Worm (Caenorhabditis elegans) whole organism, mixed stage, embryonic: ENCODE results near the gene twk-42.

Experiments used
- M03D4.4 ChIP-seq: sonication (generic microtip); optimal IDR thresholded peaks from 2 replicates; lab custom pipeline; 2017; ENCODE audit warnings: mild to moderate bottlenecking, missing genetic modification characterization, missing compliant biosample characterization
- bed-3 ChIP-seq: fragments of 200-800 bp; sonication (Bioruptor generic); optimal IDR thresholded peaks from 3 replicates; lab custom pipeline; 2018; ENCODE audit warnings: mild to moderate bottlenecking, missing genetic modification characterization, moderate library complexity, missing compliant biosample characterization
- blmp-1 ChIP-seq: fragments of 150-350 bp; optimal IDR thresholded peaks from 2 replicates; lab custom pipeline; 2014; ENCODE audit warnings: missing biosample characterization, missing genetic modification characterization
- ceh-39 ChIP-seq: fragments of 150-350 bp; optimal IDR thresholded peaks from 2 replicates; lab custom pipeline; 2014; ENCODE audit warnings: missing biosample characterization, missing genetic modification characterization
- ceh-43 ChIP-seq: fragments of 200-800 bp; sonication (Bioruptor generic); optimal IDR thresholded peaks from 2 replicates; lab custom pipeline; 2018; ENCODE audit warnings: mild to moderate bottlenecking, missing genetic modification characterization, moderate library complexity, missing compliant biosample characterization
- ceh-83 ChIP-seq: fragments of 200-800 bp; sonication (Bioruptor generic); optimal IDR thresholded peaks from 2 replicates; lab custom pipeline; 2018; ENCODE audit warnings: mild to moderate bottlenecking, missing genetic modification characterization, missing compliant biosample characterization
- ces-1 ChIP-seq: fragments of 150-350 bp; optimal IDR thresholded peaks from 2 replicates; lab custom pipeline; 2014; ENCODE audit warnings: missing biosample characterization, missing genetic modification reagents, missing genetic modification characterization
- cnd-1 ChIP-seq: fragments of 200-800 bp; sonication (Bioruptor generic); optimal IDR thresholded peaks from 2 replicates; lab custom pipeline; 2018; ENCODE audit warnings: mild to moderate bottlenecking, missing genetic modification characterization, missing compliant biosample characterization
- drap-1 ChIP-seq: fragments of 200-800 bp; sonication (Bioruptor generic); optimal IDR thresholded peaks from 3 replicates; lab custom pipeline; 2018; ENCODE audit warnings: mild to moderate bottlenecking, missing genetic modification characterization, missing compliant biosample characterization
- elt-1 ChIP-seq: sonication (generic microtip); optimal IDR thresholded peaks from 2 replicates; lab custom pipeline; 2017; ENCODE audit warnings: missing genetic modification characterization, mild to moderate bottlenecking, missing compliant biosample characterization, antibody characterized with exemption, moderate library complexity, borderline replicate concordance; ENCODE audit not compliant: insufficient read depth
- elt-3 ChIP-seq: fragments of 150-350 bp; optimal IDR thresholded peaks from 2 replicates; lab custom pipeline; 2014; ENCODE audit warnings: missing biosample characterization, missing genetic modification characterization
- flh-1 ChIP-seq: fragments of 200-800 bp; sonication (Bioruptor generic); optimal IDR thresholded peaks from 2 replicates; lab custom pipeline; 2018; ENCODE audit warnings: mild to moderate bottlenecking, missing genetic modification characterization, moderate library complexity, missing compliant biosample characterization
- ham-2 ChIP-seq: fragments of 200-800 bp; sonication (Bioruptor generic); optimal IDR thresholded peaks from 2 replicates; lab custom pipeline; 2018; ENCODE audit warnings: mild to moderate bottlenecking, missing genetic modification characterization, missing compliant biosample characterization
- hlh-1 ChIP-seq: fragments of 150-350 bp; optimal IDR thresholded peaks from 2 replicates; lab custom pipeline; 2014; ENCODE audit warnings: missing biosample characterization, missing genetic modification reagents, missing genetic modification characterization
- lin-13 ChIP-seq: fragments of 150-350 bp; optimal IDR thresholded peaks from 2 replicates; lab custom pipeline; 2014; ENCODE audit warnings: missing biosample characterization, missing genetic modification characterization
- lsy-2 ChIP-seq: fragments of 150-350 bp; optimal IDR thresholded peaks from 2 replicates; lab custom pipeline; 2014; ENCODE audit warnings: missing biosample characterization, missing genetic modification characterization
- mab-5 ChIP-seq: fragments of 150-350 bp; optimal IDR thresholded peaks from 2 replicates; lab custom pipeline; 2014; ENCODE audit warnings: missing biosample characterization, missing genetic modification characterization
- mep-1 ChIP-seq: fragments of 150-350 bp; optimal IDR thresholded peaks from 2 replicates; lab custom pipeline; 2017; ENCODE audit warnings: missing biosample characterization, missing genetic modification reagents, missing genetic modification characterization, inconsistent platforms
- mls-2 ChIP-seq: sonication (generic microtip); optimal IDR thresholded peaks from 2 replicates; lab custom pipeline; 2016; ENCODE audit warnings: mild to moderate bottlenecking, missing genetic modification characterization, moderate library complexity, missing compliant biosample characterization
- nhr-12 ChIP-seq: fragments of 150-350 bp; optimal IDR thresholded peaks from 2 replicates; lab custom pipeline; 2014; ENCODE audit warnings: missing biosample characterization, missing genetic modification characterization
- nhr-2 ChIP-seq: fragments of 150-350 bp; optimal IDR thresholded peaks from 2 replicates; lab custom pipeline; 2014; ENCODE audit warnings: missing biosample characterization, missing genetic modification characterization
- nhr-28 ChIP-seq: fragments of 150-350 bp; optimal IDR thresholded peaks from 2 replicates; lab custom pipeline; 2014; ENCODE audit warnings: missing biosample characterization, missing genetic modification characterization
- nhr-76 ChIP-seq: sonication (generic microtip); optimal IDR thresholded peaks from 2 replicates; lab custom pipeline; 2017; ENCODE audit warnings: missing biosample characterization, missing genetic modification characterization
- pha-4 ChIP-seq: fragments of 150-350 bp; optimal IDR thresholded peaks from 2 replicates; lab custom pipeline; 2018; ENCODE audit warnings: missing biosample characterization, missing genetic modification reagents, missing genetic modification characterization
- sem-2 ChIP-seq: fragments of 200-800 bp; sonication (Bioruptor generic); optimal IDR thresholded peaks from 2 replicates; lab custom pipeline; 2018; ENCODE audit warnings: mild to moderate bottlenecking, missing genetic modification characterization, missing compliant biosample characterization
- snpc-4 ChIP-seq: fragments of 150-350 bp; optimal IDR thresholded peaks from 2 replicates; lab custom pipeline; 2014; ENCODE audit warnings: missing biosample characterization, missing genetic modification characterization
- sptf-1 ChIP-seq: sonication (generic microtip); optimal IDR thresholded peaks from 2 replicates; lab custom pipeline; 2017; ENCODE audit warnings: mild to moderate bottlenecking, missing genetic modification characterization, moderate library complexity, missing compliant biosample characterization
- tbx-8 ChIP-seq: fragments of 200-800 bp; sonication (Bioruptor generic); optimal IDR thresholded peaks from 2 replicates; lab custom pipeline; 2018; ENCODE audit warnings: mild to moderate bottlenecking, missing genetic modification characterization, moderate library complexity, missing compliant biosample characterization
- unc-120 ChIP-seq: sonication (generic microtip); optimal IDR thresholded peaks from 2 replicates; lab custom pipeline; 2017; ENCODE audit warnings: missing genetic modification characterization, missing compliant biosample characterization; ENCODE audit not compliant: poor library complexity, severe bottlenecking
- unc-39 ChIP-seq: fragments of 150-350 bp; optimal IDR thresholded peaks from 2 replicates; lab custom pipeline; 2014; ENCODE audit warnings: missing biosample characterization, missing genetic modification characterization
- unc-62 ChIP-seq: fragments of 150-350 bp; optimal IDR thresholded peaks from 2 replicates; lab custom pipeline; 2014; ENCODE audit warnings: missing biosample characterization, missing genetic modification reagents, missing genetic modification characterization
- zip-8 ChIP-seq: fragments of 150-350 bp; optimal IDR thresholded peaks from 2 replicates; lab custom pipeline; 2014; ENCODE audit warnings: missing biosample characterization, missing genetic modification characterization
- ztf-11 ChIP-seq: fragments of 150-350 bp; optimal IDR thresholded peaks from 2 replicates; lab custom pipeline; 2014; ENCODE audit warnings: missing biosample characterization, missing genetic modification characterization

The twk-42 gene

ce11 chrV:17732516-17732915, at the start of gene twk-42:
Gene twk-42 (minus strand): TSS chrV:17732616.
- TF ChIP-seq unc-39 (tag; lab: Kevin White, UChicago): no peak
- TF ChIP-seq ceh-39 (tag; lab: Kevin White, UChicago): no peak
- TF ChIP-seq hlh-1 (tag; lab: Kevin White, UChicago): peak; percentile 26
- no peak for TF ChIP-seq flh-1 (GFP tag; lab: Kevin White, UChicago)
- TF ChIP-seq tbx-8 (GFP tag; lab: Kevin White, UChicago): no peak
- no peak for TF ChIP-seq ceh-43 (GFP tag; lab: Kevin White, UChicago)
- TF ChIP-seq bed-3 (GFP tag; lab: Kevin White, UChicago): no peak
- TF ChIP-seq ceh-83 (GFP tag; lab: Kevin White, UChicago): no peak

ce11 chrV:17780285-17780684, 47.9 kb upstream of the twk-42 start:
- TF ChIP-seq pha-4 (tag; lab: Kevin White, UChicago) (no peak), nhr-28 (tag; lab: Kevin White, UChicago) (no peak), unc-39 (tag; lab: Kevin White, UChicago) (no peak), sptf-1 (tag; lab: Kevin White, UChicago) (no peak), nhr-76 (no peak), lsy-2 (no peak), unc-120 (tag; lab: Kevin White, UChicago) (no peak), elt-3 (no peak), elt-1 (tag; lab: Kevin White, UChicago) (no peak), drap-1 (GFP tag; lab: Kevin White, UChicago) (no peak), ham-2 (GFP tag; lab: Kevin White, UChicago) (no peak), flh-1 (GFP tag; lab: Kevin White, UChicago) (no peak), nhr-2 (tag; lab: Kevin White, UChicago) (no peak), nhr-12 (tag; lab: Kevin White, UChicago) (no peak), hlh-1 (tag; lab: Kevin White, UChicago) (no peak), ztf-11 (tag; lab: Kevin White, UChicago) (no peak), unc-62 (GFP tag; lab: Kevin White, UChicago) (no peak), mep-1 (tag; lab: Kevin White, UChicago) (no peak), sem-2 (no peak)

ce11 chrV:17777624-17778023, 45.2 kb upstream of the twk-42 start, which contains the start of gene C47A10.12:
Gene C47A10.12 (plus strand): TSS chrV:17777924.
- TF ChIP-seq M03D4.4 (tag; lab: Kevin White, UChicago) (no peak), lin-13 (tag; lab: Kevin White, UChicago) (no peak), flh-1 (GFP tag; lab: Kevin White, UChicago) (no peak), ces-1 (GFP tag; lab: Kevin White, UChicago) (no peak), unc-39 (tag; lab: Kevin White, UChicago) (no peak), unc-62 (GFP tag; lab: Kevin White, UChicago) (no peak)

ce11 chrV:17777127-17777526, 44.7 kb upstream of the twk-42 start, which contains the start of gene ddo-1:
Gene ddo-1 (minus strand): TSS chrV:17777227.
- TF ChIP-seq cnd-1 (tag; lab: Kevin White, UChicago): no peak
- TF ChIP-seq tbx-8 (GFP tag; lab: Kevin White, UChicago): no peak
- no peak for TF ChIP-seq blmp-1 (tag; lab: Kevin White, UChicago)
- TF ChIP-seq elt-1 (tag; lab: Kevin White, UChicago): no peak
- no peak for TF ChIP-seq ceh-43 (GFP tag; lab: Kevin White, UChicago)
- TF ChIP-seq ztf-11 (tag; lab: Kevin White, UChicago): no peak
- TF ChIP-seq zip-8: no peak
- TF ChIP-seq nhr-2 (tag; lab: Kevin White, UChicago): no peak
- TF ChIP-seq unc-62 (GFP tag; lab: Kevin White, UChicago): no peak
- TF ChIP-seq, all 35 proteins: peak for 0

ce11 chrV:17773108-17773507, 40.7 kb upstream of the twk-42 start, which contains the start of gene sre-21:
Gene sre-21 (minus strand): TSS chrV:17773208.
- TF ChIP-seq tbx-8 (GFP tag; lab: Kevin White, UChicago) (no peak), cnd-1 (tag; lab: Kevin White, UChicago) (no peak), snpc-4 (tag; lab: Kevin White, UChicago) (no peak), ceh-43 (GFP tag; lab: Kevin White, UChicago) (no peak), ceh-83 (GFP tag; lab: Kevin White, UChicago) (no peak), drap-1 (GFP tag; lab: Kevin White, UChicago) (no peak), lsy-2 (no peak), nhr-28 (tag; lab: Kevin White, UChicago) (no peak), pha-4 (tag; lab: Kevin White, UChicago) (no peak), M03D4.4 (tag; lab: Kevin White, UChicago) (no peak), mls-2 (tag; lab: Kevin White, UChicago) (no peak), ztf-11 (tag; lab: Kevin White, UChicago) (no peak), zip-8 (no peak), elt-1 (tag; lab: Kevin White, UChicago) (no peak), mab-5 (tag; lab: Kevin White, UChicago) (no peak)
